Worm (Caenorhabditis elegans) whole organism, mixed stage, embryonic: ENCODE data around the gene srd-38.
A peak's percentile ranks its signal among the peaks of the same experiment; 100 is the strongest.

Experiments
- M03D4.4 ChIP-seq: sonication (generic microtip); optimal IDR thresholded peaks from 2 replicates; lab custom pipeline; 2017; ENCODE audit warnings: mild to moderate bottlenecking, missing genetic modification characterization, missing compliant biosample characterization
- bed-3 ChIP-seq: fragments of 200-800 bp; sonication (Bioruptor generic); optimal IDR thresholded peaks from 3 replicates; lab custom pipeline; 2018; ENCODE audit warnings: mild to moderate bottlenecking, missing genetic modification characterization, moderate library complexity, missing compliant biosample characterization
- blmp-1 ChIP-seq: fragments of 150-350 bp; optimal IDR thresholded peaks from 2 replicates; lab custom pipeline; 2014; ENCODE audit warnings: missing biosample characterization, missing genetic modification characterization
- ceh-43 ChIP-seq: fragments of 200-800 bp; sonication (Bioruptor generic); optimal IDR thresholded peaks from 2 replicates; lab custom pipeline; 2018; ENCODE audit warnings: mild to moderate bottlenecking, missing genetic modification characterization, moderate library complexity, missing compliant biosample characterization
- ces-1 ChIP-seq: fragments of 150-350 bp; optimal IDR thresholded peaks from 2 replicates; lab custom pipeline; 2014; ENCODE audit warnings: missing biosample characterization, missing genetic modification reagents, missing genetic modification characterization
- cnd-1 ChIP-seq: fragments of 200-800 bp; sonication (Bioruptor generic); optimal IDR thresholded peaks from 2 replicates; lab custom pipeline; 2018; ENCODE audit warnings: mild to moderate bottlenecking, missing genetic modification characterization, missing compliant biosample characterization
- drap-1 ChIP-seq: fragments of 200-800 bp; sonication (Bioruptor generic); optimal IDR thresholded peaks from 3 replicates; lab custom pipeline; 2018; ENCODE audit warnings: mild to moderate bottlenecking, missing genetic modification characterization, missing compliant biosample characterization
- elt-1 ChIP-seq: sonication (generic microtip); optimal IDR thresholded peaks from 2 replicates; lab custom pipeline; 2017; ENCODE audit warnings: missing genetic modification characterization, mild to moderate bottlenecking, missing compliant biosample characterization, antibody characterized with exemption, moderate library complexity, borderline replicate concordance; ENCODE audit not compliant: insufficient read depth
- elt-3 ChIP-seq: fragments of 150-350 bp; optimal IDR thresholded peaks from 2 replicates; lab custom pipeline; 2014; ENCODE audit warnings: missing biosample characterization, missing genetic modification characterization
- flh-1 ChIP-seq: fragments of 200-800 bp; sonication (Bioruptor generic); optimal IDR thresholded peaks from 2 replicates; lab custom pipeline; 2018; ENCODE audit warnings: mild to moderate bottlenecking, missing genetic modification characterization, moderate library complexity, missing compliant biosample characterization
- ham-2 ChIP-seq: fragments of 200-800 bp; sonication (Bioruptor generic); optimal IDR thresholded peaks from 2 replicates; lab custom pipeline; 2018; ENCODE audit warnings: mild to moderate bottlenecking, missing genetic modification characterization, missing compliant biosample characterization
- hlh-1 ChIP-seq: fragments of 150-350 bp; optimal IDR thresholded peaks from 2 replicates; lab custom pipeline; 2014; ENCODE audit warnings: missing biosample characterization, missing genetic modification reagents, missing genetic modification characterization
- lin-13 ChIP-seq: fragments of 150-350 bp; optimal IDR thresholded peaks from 2 replicates; lab custom pipeline; 2014; ENCODE audit warnings: missing biosample characterization, missing genetic modification characterization
- lin-32 ChIP-seq: fragments of 200-800 bp; sonication (Bioruptor generic); optimal IDR thresholded peaks from 2 replicates; lab custom pipeline; 2018; ENCODE audit warnings: mild to moderate bottlenecking, missing genetic modification characterization, missing compliant biosample characterization
- lsy-2 ChIP-seq: fragments of 150-350 bp; optimal IDR thresholded peaks from 2 replicates; lab custom pipeline; 2014; ENCODE audit warnings: missing biosample characterization, missing genetic modification characterization
- mab-5 ChIP-seq: fragments of 150-350 bp; optimal IDR thresholded peaks from 2 replicates; lab custom pipeline; 2014; ENCODE audit warnings: missing biosample characterization, missing genetic modification characterization
- mep-1 ChIP-seq: fragments of 150-350 bp; optimal IDR thresholded peaks from 2 replicates; lab custom pipeline; 2017; ENCODE audit warnings: missing biosample characterization, missing genetic modification reagents, missing genetic modification characterization, inconsistent platforms
- mls-2 ChIP-seq: sonication (generic microtip); optimal IDR thresholded peaks from 2 replicates; lab custom pipeline; 2016; ENCODE audit warnings: mild to moderate bottlenecking, missing genetic modification characterization, moderate library complexity, missing compliant biosample characterization
- nhr-12 ChIP-seq: fragments of 150-350 bp; optimal IDR thresholded peaks from 2 replicates; lab custom pipeline; 2014; ENCODE audit warnings: missing biosample characterization, missing genetic modification characterization
- nhr-237 ChIP-seq: fragments of 150-350 bp; optimal IDR thresholded peaks from 2 replicates; lab custom pipeline; 2014; ENCODE audit warnings: missing biosample characterization, missing genetic modification characterization
- nhr-76 ChIP-seq: sonication (generic microtip); optimal IDR thresholded peaks from 2 replicates; lab custom pipeline; 2017; ENCODE audit warnings: missing biosample characterization, missing genetic modification characterization
- pha-4 ChIP-seq: fragments of 150-350 bp; optimal IDR thresholded peaks from 2 replicates; lab custom pipeline; 2018; ENCODE audit warnings: missing biosample characterization, missing genetic modification reagents, missing genetic modification characterization
- sem-2 ChIP-seq: fragments of 200-800 bp; sonication (Bioruptor generic); optimal IDR thresholded peaks from 2 replicates; lab custom pipeline; 2018; ENCODE audit warnings: mild to moderate bottlenecking, missing genetic modification characterization, missing compliant biosample characterization
- sptf-1 ChIP-seq: sonication (generic microtip); optimal IDR thresholded peaks from 2 replicates; lab custom pipeline; 2017; ENCODE audit warnings: mild to moderate bottlenecking, missing genetic modification characterization, moderate library complexity, missing compliant biosample characterization
- tbx-8 ChIP-seq: fragments of 200-800 bp; sonication (Bioruptor generic); optimal IDR thresholded peaks from 2 replicates; lab custom pipeline; 2018; ENCODE audit warnings: mild to moderate bottlenecking, missing genetic modification characterization, moderate library complexity, missing compliant biosample characterization
- unc-62 ChIP-seq: fragments of 150-350 bp; optimal IDR thresholded peaks from 2 replicates; lab custom pipeline; 2014; ENCODE audit warnings: missing biosample characterization, missing genetic modification reagents, missing genetic modification characterization
- zip-8 ChIP-seq: fragments of 150-350 bp; optimal IDR thresholded peaks from 2 replicates; lab custom pipeline; 2014; ENCODE audit warnings: missing biosample characterization, missing genetic modification characterization
- ztf-11 ChIP-seq: fragments of 150-350 bp; optimal IDR thresholded peaks from 2 replicates; lab custom pipeline; 2014; ENCODE audit warnings: missing biosample characterization, missing genetic modification characterization

srd-38 gene

ce11 chrX:13315093-13315492, 23.5 kb downstream of the srd-38 start:
- TF ChIP-seq sptf-1 (tag; lab: Kevin White, UChicago) (no peak), zip-8 (tag; lab: Kevin White, UChicago) (no peak), elt-3 (tag; lab: Kevin White, UChicago) (no peak), M03D4.4 (tag; lab: Kevin White, UChicago) (no peak), bed-3 (GFP tag; lab: Kevin White, UChicago) (no peak), nhr-12 (tag; lab: Kevin White, UChicago) (no peak), nhr-237 (tag; lab: Kevin White, UChicago) (no peak), sem-2 (GFP tag; lab: Kevin White, UChicago) (no peak), flh-1 (GFP tag; lab: Kevin White, UChicago) (no peak), blmp-1 (tag; lab: Kevin White, UChicago) (no peak), mab-5 (tag; lab: Kevin White, UChicago) (no peak), nhr-76 (no peak), ces-1 (GFP tag; lab: Kevin White, UChicago) (no peak), lin-13 (tag; lab: Kevin White, UChicago) (no peak), elt-1 (tag; lab: Kevin White, UChicago) (no peak), ztf-11 (tag; lab: Kevin White, UChicago) (no peak), cnd-1 (tag; lab: Kevin White, UChicago) (no peak)

- TF ChIP-seq lin-13 (tag; lab: Kevin White, UChicago) (no peak), lsy-2 (tag; lab: Kevin White, UChicago) (no peak), hlh-1 (tag; lab: Kevin White, UChicago) (peak; percentile 80)
Measured at ce11 chrX:13317532-13317931, 25.9 kb downstream of the srd-38 start.

ce11 chrX:13318316-13318715, 26.7 kb downstream of the srd-38 start:
- TF ChIP-seq sem-2 (GFP tag; lab: Kevin White, UChicago), result no peak
- TF ChIP-seq hlh-1 (tag; lab: Kevin White, UChicago), result peak; percentile 16
- no peak for TF ChIP-seq ztf-11 (tag; lab: Kevin White, UChicago)
- TF ChIP-seq mls-2, result no peak
- TF ChIP-seq elt-1 (tag; lab: Kevin White, UChicago), result no peak
- TF ChIP-seq ceh-43 (GFP tag; lab: Kevin White, UChicago), result no peak

ce11 chrX:13320575-13320974, 29.0 kb downstream of the srd-38 start:
- TF ChIP-seq zip-8 (tag; lab: Kevin White, UChicago) (peak; percentile 2), lin-32 (GFP tag; lab: Kevin White, UChicago) (no peak), lin-13 (tag; lab: Kevin White, UChicago) (no peak), unc-62 (GFP tag; lab: Kevin White, UChicago) (peak; percentile 27)

- TF ChIP-seq mls-2 (no peak), bed-3 (GFP tag; lab: Kevin White, UChicago) (no peak), lin-32 (GFP tag; lab: Kevin White, UChicago) (no peak), mab-5 (tag; lab: Kevin White, UChicago) (no peak), ces-1 (GFP tag; lab: Kevin White, UChicago) (no peak), tbx-8 (no peak), zip-8 (tag; lab: Kevin White, UChicago) (no peak), drap-1 (GFP tag; lab: Kevin White, UChicago) (no peak), ztf-11 (tag; lab: Kevin White, UChicago) (no peak), mep-1 (tag; lab: Kevin White, UChicago) (no peak), pha-4 (tag; lab: Kevin White, UChicago) (no peak), ham-2 (GFP tag; lab: Kevin White, UChicago) (no peak)
Measured at ce11 chrX:13322886-13323285, 31.3 kb downstream of the srd-38 start, which contains the start of gene F46G10.2. Gene F46G10.2, plus strand, starts transcription at chrX:13322963.

- TF ChIP-seq sem-2 (GFP tag; lab: Kevin White, UChicago), result no peak
- TF ChIP-seq ztf-11 (tag; lab: Kevin White, UChicago), result no peak
- TF ChIP-seq nhr-12 (tag; lab: Kevin White, UChicago), result no peak
- no peak for TF ChIP-seq blmp-1 (tag; lab: Kevin White, UChicago)
- no peak for TF ChIP-seq ham-2 (GFP tag; lab: Kevin White, UChicago)
- TF ChIP-seq lin-32 (GFP tag; lab: Kevin White, UChicago), result no peak
- TF ChIP-seq bed-3 (GFP tag; lab: Kevin White, UChicago), result no peak
- TF ChIP-seq hlh-1 (tag; lab: Kevin White, UChicago), result no peak
Measured at ce11 chrX:13323697-13324096, 32.1 kb downstream of the srd-38 start.
